Worm (Caenorhabditis elegans) whole organism, L2 larva: ENCODE results near the gene nlp-60.

Experiments used
- C34F6.9 ChIP-seq: fragments of 150-350 bp; optimal IDR thresholded peaks from 2 replicates; lab custom pipeline; 2014; ENCODE audit warnings: missing biosample characterization, missing genetic modification characterization
- F13H6.1 ChIP-seq: sonication (generic microtip); optimal IDR thresholded peaks from 2 replicates; lab custom pipeline; 2016; ENCODE audit warnings: missing genetic modification characterization, missing compliant biosample characterization
- ZK546.5 ChIP-seq: sonication (generic microtip); optimal IDR thresholded peaks from 2 replicates; lab custom pipeline; 2017; ENCODE audit warnings: missing biosample characterization, missing genetic modification characterization
- peb-1 ChIP-seq: fragments of 150-350 bp; optimal IDR thresholded peaks from 2 replicates; lab custom pipeline; 2014; ENCODE audit warnings: missing biosample characterization, missing genetic modification characterization
- ztf-11 ChIP-seq: sonication (generic microtip); optimal IDR thresholded peaks from 2 replicates; lab custom pipeline; 2017; ENCODE audit warnings: missing biosample characterization, missing genetic modification characterization
- ztf-4 ChIP-seq: fragments of 150-350 bp; optimal IDR thresholded peaks from 2 replicates; lab custom pipeline; 2014; ENCODE audit warnings: missing biosample characterization, missing genetic modification characterization

DNA sequence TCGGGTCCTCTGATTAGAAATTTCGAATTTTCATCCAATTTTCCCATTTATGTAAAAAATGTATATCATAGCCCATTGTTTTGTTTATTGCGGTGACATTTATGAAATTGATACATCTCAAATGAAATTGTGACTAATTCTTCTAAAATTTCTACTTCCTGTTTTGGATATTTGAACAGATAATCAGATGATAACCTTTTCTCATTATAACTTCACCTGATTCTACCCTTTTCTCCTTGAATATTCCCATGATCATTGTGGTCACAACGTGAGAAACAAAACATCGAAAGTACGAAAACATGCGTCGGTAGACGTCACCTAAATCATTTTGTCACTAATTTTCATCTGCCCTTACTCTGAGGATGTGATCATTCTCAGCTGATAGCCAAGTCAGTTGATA is 48.9 kb downstream of the nlp-60 start:
- TF ChIP-seq C34F6.9 = no peak
- TF ChIP-seq ztf-11 = no peak
- no peak for TF ChIP-seq ztf-4 (tag; lab: Kevin White, UChicago)
- no peak for TF ChIP-seq F13H6.1 (tag; lab: Kevin White, UChicago)
- TF ChIP-seq ZK546.5 (tag; lab: Kevin White, UChicago) = no peak
- no peak for TF ChIP-seq peb-1 (tag; lab: Kevin White, UChicago)
